Worm (Caenorhabditis elegans): Measurements from ENCODE around the gene F15B9.10.

ce11 chrV:12974047-12974446, 34.7 kb downstream of the F15B9.10 start:
- TF ChIP-seq lin-15B (tag; optimal IDR thresholded peaks at IDR 0.05) = no peak
- TF ChIP-seq mdl-1 (tag; optimal IDR thresholded peaks at IDR 0.05) = no peak
- no peak for TF ChIP-seq fkh-4 (tag; optimal IDR thresholded peaks at IDR 0.05; ENCODE audit: borderline replicate concordance)
- no peak for TF ChIP-seq sup-37 (GFP tag; optimal IDR thresholded peaks at IDR 0.05)
- no peak for TF ChIP-seq snpc-4 (tag; optimal IDR thresholded peaks at IDR 0.05)
